Fruit fly (Drosophila melanogaster) whole organism, wandering third instar larva: Measurements from ENCODE around the gene CG33493.

ENCODE experiments used
- GATAd ChIP-seq: sonication (Bioruptor generic); optimal IDR thresholded peaks from 2 replicates; lab custom pipeline; 2016; ENCODE audit warnings: missing biosample characterization, missing genetic modification characterization
- lola ChIP-seq: fragments of >200 bp; optimal IDR thresholded peaks from 2 replicates; lab custom pipeline; 2017; ENCODE audit warnings: missing biosample characterization, missing genetic modification characterization

DNA sequence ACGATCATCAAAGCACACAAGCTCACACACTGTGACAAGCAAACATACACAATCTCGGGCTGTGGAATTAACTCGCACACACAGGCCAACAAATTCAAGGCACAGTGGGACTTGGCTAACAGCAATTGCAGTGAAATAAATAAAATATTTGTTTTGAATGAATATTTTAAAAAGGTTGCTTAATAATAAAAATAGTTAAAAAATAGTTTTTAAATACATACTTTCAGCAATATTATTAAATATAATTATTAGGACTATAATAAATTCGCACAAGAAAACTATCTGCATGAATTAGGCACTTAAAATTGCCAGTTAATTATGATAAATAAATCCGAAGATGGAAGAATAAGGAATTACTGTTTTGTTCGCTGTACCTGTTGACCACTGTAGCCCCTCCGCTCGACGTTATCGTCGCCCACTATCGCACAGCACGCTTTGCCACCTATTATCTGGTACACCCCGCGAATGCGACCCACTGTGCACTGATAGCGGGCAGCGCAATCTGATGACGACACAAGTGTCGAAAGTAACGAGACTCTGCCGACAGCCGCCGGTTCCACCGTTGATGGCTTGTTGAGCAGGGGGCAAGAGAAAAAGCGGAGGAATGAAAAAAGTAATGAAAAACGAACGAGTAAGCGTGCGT is 10.1 kb downstream of the CG33493 start:
- TF ChIP-seq GATAd (GFP tag; lab: Kevin White, UChicago) (peak; percentile 68), lola (GFP tag; lab: Kevin White, UChicago) (no peak)
